Worm (Caenorhabditis elegans): Measurements from ENCODE around the gene K04C2.2.

DNA sequence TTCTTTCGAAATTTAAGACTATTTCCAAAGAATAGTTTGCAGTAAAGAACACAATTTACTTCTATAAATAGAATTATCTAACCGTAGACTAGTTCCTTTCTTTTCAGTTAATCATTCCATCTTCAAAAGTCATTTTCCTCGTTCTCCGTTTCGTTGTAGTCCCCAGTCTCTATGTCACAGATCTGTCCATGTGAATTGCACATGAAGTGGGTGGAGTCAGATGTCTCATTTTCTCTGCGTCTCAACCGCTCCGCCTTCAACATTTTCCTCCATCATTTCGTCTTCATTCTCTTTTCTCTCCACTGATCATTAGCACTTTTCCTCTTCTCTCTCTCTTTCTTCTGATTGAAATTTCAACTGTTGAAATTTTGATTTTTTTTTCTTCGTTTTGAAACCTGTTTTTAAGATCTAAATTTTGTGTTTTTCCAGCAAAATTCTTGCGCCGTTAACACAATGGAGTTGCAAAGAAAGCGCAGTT, 8.1 kb downstream of the K04C2.2 start, which contains the start of gene T07E3.4:
- no peak for TF ChIP-seq ets-7 (tag; optimal IDR thresholded peaks at IDR 0.05)
- no peak for TF ChIP-seq ceh-36 (tag; optimal IDR thresholded peaks at IDR 0.05)
- no peak for TF ChIP-seq ama-1 (optimal IDR thresholded peaks at IDR 0.05)
- TF ChIP-seq pes-1 (GFP tag; IDR thresholded peaks at IDR 0.05), result no peak
- TF ChIP-seq flt-1 (GFP tag; IDR thresholded peaks at IDR 0.05), result no peak

Measured in whole organism, early embryonic.